Fruit fly (Drosophila melanogaster) whole organism: ENCODE data around the gene ro.

Source experiments
- CG8478 ChIP-seq: fragments of >200 bp; optimal IDR thresholded peaks from 2 replicates; lab custom pipeline; 2018; ENCODE audit warnings: inconsistent platforms
- Dll ChIP-seq: fragments of >200 bp; optimal IDR thresholded peaks from 2 replicates; lab custom pipeline; 2017
- EcR ChIP-seq, 2 experiments: fragments of >200 bp; optimal IDR thresholded peaks; 2 replicates each; lab custom pipeline; 2017; ENCODE audit warnings: missing biosample characterization in 2 of 2, missing genetic modification characterization in 2 of 2, missing genetic modification reagents in 2 of 2
- pan ChIP-seq: fragments of >200 bp; optimal IDR thresholded peaks from 2 replicates; lab custom pipeline; 2017
- psq ChIP-seq: fragments of >200 bp; optimal IDR thresholded peaks from 2 replicates; lab custom pipeline; 2017
- usp ChIP-seq: fragments of >200 bp; optimal IDR thresholded peaks from 2 replicates; lab custom pipeline; 2017; ENCODE audit warnings: missing biosample characterization, missing genetic modification characterization, mixed read lengths

Gene ro

DNA sequence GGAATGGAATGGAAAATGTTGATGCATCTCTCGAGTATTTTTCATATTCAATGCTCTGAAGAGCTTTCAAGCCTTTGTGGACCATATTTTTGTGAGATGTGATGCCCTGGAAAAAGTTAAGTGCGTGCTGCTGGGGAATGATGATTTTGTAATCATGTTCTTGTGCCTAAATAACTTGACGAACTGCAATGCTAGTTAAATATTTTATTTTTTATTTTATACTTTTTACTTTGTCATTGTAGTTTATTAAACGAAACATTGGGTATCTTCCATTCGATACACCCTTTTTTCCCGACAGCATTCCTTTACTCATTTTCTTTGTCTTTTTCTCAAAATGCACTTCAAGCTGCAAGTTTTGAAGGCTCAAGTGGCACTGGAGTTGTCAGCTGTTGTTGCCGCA lies 19.0 kb upstream of the ro start:
- no peak for TF ChIP-seq psq (lab: Kevin White, UChicago)
- peak; percentile 49 for TF ChIP-seq pan
- no peak for TF ChIP-seq CG8478 (lab: Kevin White, UChicago)

- TF ChIP-seq CG8478 (lab: Kevin White, UChicago) (no peak), EcR (GFP tag; optimal IDR thresholded peaks at IDR 0.05; lab: Kevin White, UChicago) (no peak), Dll (lab: Kevin White, UChicago) (no peak), pan (no peak), usp (GFP tag; lab: Kevin White, UChicago) (no peak), psq (lab: Kevin White, UChicago) (no peak)
Measured at dm6 chr3R:26897302-26897701, 16.3 kb upstream of the ro start.

DNA sequence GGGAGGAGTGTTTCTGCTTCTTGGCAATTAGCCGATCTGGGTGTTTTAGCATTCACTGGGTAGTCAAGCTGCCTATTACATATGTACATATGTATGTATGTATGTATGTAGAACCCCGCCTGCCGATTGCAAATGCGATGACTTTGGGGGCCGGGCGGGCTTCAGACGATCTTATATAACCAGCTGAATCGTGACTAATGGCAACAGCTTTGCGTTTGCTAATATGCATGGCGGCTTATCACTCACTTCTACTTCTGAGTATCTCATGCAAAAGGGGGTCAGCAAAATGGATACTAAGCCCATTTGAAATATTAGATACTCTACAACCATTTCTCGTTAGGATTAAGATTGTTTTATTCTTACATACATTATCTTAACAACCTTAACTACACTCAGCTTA lies 15.3 kb upstream of the ro start:
- no peak for TF ChIP-seq pan
- TF ChIP-seq CG8478 (lab: Kevin White, UChicago), result no peak
- TF ChIP-seq usp (GFP tag; lab: Kevin White, UChicago), result no peak
- no peak for TF ChIP-seq Dll (lab: Kevin White, UChicago)
- no peak for TF ChIP-seq EcR (GFP tag; optimal IDR thresholded peaks at IDR 0.05; lab: Kevin White, UChicago)
- TF ChIP-seq psq (lab: Kevin White, UChicago), result no peak

dm6 chr3R:26893621-26894316 lies 12.8 kb upstream of the ro start:
- TF ChIP-seq EcR (GFP tag; optimal IDR thresholded peaks at IDR 0.05; lab: Kevin White, UChicago) (peak in 1 of 2 experiments; percentile 76), Dll (lab: Kevin White, UChicago) (no peak)

DNA sequence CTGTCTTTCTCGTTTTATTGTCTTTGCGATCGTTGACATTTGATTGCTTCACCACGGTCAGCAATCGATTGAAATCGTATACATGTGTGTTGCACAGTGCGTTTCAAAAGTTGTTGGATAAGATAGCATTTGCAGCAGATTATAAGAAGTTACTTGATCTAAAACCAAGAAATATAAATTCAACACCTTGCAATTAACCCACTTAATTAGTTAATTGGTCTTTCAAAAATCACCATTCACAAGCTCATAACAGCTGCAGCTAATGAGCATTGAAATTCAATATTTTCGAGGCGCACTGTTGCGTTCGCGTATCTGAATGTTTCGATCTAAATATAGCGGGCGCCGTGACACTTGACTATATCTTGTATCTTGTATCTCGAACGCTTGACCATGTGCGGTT lies 11.8 kb upstream of the ro start:
- no peak for TF ChIP-seq pan
- TF ChIP-seq usp (GFP tag; lab: Kevin White, UChicago), result no peak
- TF ChIP-seq EcR (GFP tag; optimal IDR thresholded peaks at IDR 0.05; lab: Kevin White, UChicago), result peak in 1 of 2 experiments; percentile 34
- TF ChIP-seq Dll (lab: Kevin White, UChicago), result no peak

dm6 chr3R:26890499-26890898 lies 9.5 kb upstream of the ro start:
- TF ChIP-seq psq (lab: Kevin White, UChicago), result no peak

dm6 chr3R:26890088-26890487 lies 9.1 kb upstream of the ro start:
- TF ChIP-seq psq (lab: Kevin White, UChicago) (no peak), EcR (GFP tag; optimal IDR thresholded peaks at IDR 0.05; lab: Kevin White, UChicago) (no peak), CG8478 (lab: Kevin White, UChicago) (no peak), Dll (lab: Kevin White, UChicago) (no peak), pan (no peak), usp (GFP tag; lab: Kevin White, UChicago) (no peak)

DNA sequence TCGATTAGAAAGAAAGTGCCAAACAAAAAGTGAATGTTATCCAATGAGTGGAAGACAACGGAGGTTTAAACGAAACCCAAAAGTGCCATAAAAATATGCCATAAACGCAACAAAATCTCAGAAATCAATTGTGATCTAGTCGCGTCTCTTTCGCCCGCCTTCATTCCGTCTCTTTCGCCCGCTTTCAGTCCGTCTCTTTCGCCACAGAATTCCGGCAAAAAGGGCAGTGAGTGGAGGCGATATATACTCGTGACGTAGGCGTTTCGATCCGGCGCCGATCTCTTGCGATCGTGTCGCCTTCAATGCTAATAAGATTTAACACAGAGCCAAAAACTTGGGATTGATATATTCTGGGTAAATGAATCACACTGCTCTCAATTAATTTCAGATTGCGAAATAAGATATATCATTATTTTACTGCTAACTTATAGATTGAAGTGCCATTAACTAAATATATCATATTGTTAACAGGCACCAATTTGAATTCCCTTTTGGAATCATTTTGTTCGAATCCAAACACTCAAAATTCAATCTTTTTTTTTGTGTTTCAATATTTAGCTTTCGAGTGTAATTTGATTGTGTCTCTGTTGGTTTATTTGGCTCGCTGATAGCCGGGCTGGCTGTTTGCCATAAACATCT lies 7.2 kb upstream of the ro start:
- no peak for TF ChIP-seq CG8478 (lab: Kevin White, UChicago)
- no peak for TF ChIP-seq usp (GFP tag; lab: Kevin White, UChicago)
- TF ChIP-seq EcR (GFP tag; optimal IDR thresholded peaks at IDR 0.05; lab: Kevin White, UChicago), result no peak
- TF ChIP-seq psq (lab: Kevin White, UChicago), result no peak
- no peak for TF ChIP-seq pan
- no peak for TF ChIP-seq Dll (lab: Kevin White, UChicago)

- no peak for TF ChIP-seq psq (lab: Kevin White, UChicago)
- TF ChIP-seq CG8478 (lab: Kevin White, UChicago), result no peak
- TF ChIP-seq EcR (GFP tag; optimal IDR thresholded peaks at IDR 0.05; lab: Kevin White, UChicago), result no peak
- no peak for TF ChIP-seq usp (GFP tag; lab: Kevin White, UChicago)
- TF ChIP-seq pan, result no peak
- no peak for TF ChIP-seq Dll (lab: Kevin White, UChicago)
Measured at dm6 chr3R:26887155-26887554, 6.2 kb upstream of the ro start.

DNA sequence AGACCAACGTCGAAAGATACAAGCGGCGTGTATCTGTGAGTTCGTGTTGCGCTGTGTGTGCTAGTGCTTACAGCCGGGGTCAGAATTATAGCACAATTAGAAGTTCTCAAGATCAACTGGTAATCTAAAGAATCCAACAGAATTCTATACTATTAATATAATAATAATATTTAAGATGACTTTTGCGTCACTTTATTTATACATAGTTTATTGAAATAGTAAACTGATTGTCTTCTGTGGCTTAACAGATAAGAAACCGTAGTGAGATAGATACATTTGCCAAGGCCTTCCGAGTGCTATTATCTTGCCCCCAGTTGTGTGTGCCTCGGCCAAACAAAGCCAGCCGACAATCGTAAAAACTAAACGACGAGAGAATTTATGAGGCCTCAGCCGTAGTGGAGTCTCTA lies 5.3 kb upstream of the ro start:
- TF ChIP-seq Dll (lab: Kevin White, UChicago) (no peak), pan (no peak), psq (lab: Kevin White, UChicago) (no peak), EcR (GFP tag; optimal IDR thresholded peaks at IDR 0.05; lab: Kevin White, UChicago) (no peak), usp (GFP tag; lab: Kevin White, UChicago) (no peak), CG8478 (lab: Kevin White, UChicago) (no peak)

dm6 chr3R:26885192-26885591 lies 4.2 kb upstream of the ro start:
- no peak for TF ChIP-seq pan
- no peak for TF ChIP-seq psq (lab: Kevin White, UChicago)
- TF ChIP-seq usp (GFP tag; lab: Kevin White, UChicago), result no peak
- no peak for TF ChIP-seq Dll (lab: Kevin White, UChicago)
- no peak for TF ChIP-seq CG8478 (lab: Kevin White, UChicago)
- TF ChIP-seq EcR (GFP tag; optimal IDR thresholded peaks at IDR 0.05; lab: Kevin White, UChicago), result no peak

dm6 chr3R:26883015-26883292 lies 2.0 kb upstream of the ro start:
- TF ChIP-seq usp (GFP tag; lab: Kevin White, UChicago), result no peak
- TF ChIP-seq Dll (lab: Kevin White, UChicago), result no peak
- no peak for TF ChIP-seq psq (lab: Kevin White, UChicago)
- TF ChIP-seq CG8478 (lab: Kevin White, UChicago), result no peak
- no peak for TF ChIP-seq EcR (GFP tag; optimal IDR thresholded peaks at IDR 0.05; lab: Kevin White, UChicago)
- TF ChIP-seq pan, result no peak
